2 fruit fly cellular contexts compared by ENCODE assay signal in the genomic region with DNA sequence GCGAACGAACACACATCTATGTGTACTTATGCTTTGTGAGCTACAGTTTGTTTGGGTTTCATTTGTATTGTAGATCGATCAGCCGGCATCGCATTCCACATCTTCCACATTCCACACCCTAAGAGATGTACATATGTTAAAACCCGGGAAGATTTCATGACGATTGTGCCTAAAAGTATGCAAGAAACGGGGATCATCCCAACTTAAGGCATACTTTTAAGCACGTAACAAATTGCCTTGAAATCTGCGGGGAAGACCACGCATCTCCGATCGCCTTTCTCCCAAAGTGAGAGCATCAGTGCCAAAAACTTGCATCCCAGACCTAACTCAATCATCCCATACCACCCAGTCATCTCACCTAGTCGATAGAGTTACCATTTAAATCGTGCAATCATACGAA.
TF ChIP-seq lines count a peak whose summit lies in the region.

No protein-coding gene starts in this region.

- no peak for TF ChIP-seq CTCF in whole organism, embryonic (GFP tag; optimal IDR thresholded peaks at IDR 0.05; lab: Kevin White, UChicago)

TF ChIP-seq in whole organism, embryonic, 481 proteins besides CTCF, POLR2A, EP300 and RAD21:
- TF ChIP-seq crol (GFP tag; IDR thresholded peaks at IDR 0.05; lab: Robert Waterston, UW) (no peak), CG9797 (GFP tag; optimal IDR thresholded peaks at IDR 0.05; lab: Kevin White, UChicago) (no peak), CG8290 (GFP tag; optimal IDR thresholded peaks at IDR 0.05; lab: Kevin White, UChicago) (peak; percentile 98), CG8290 (tag; optimal IDR thresholded peaks at IDR 0.05; lab: Kevin White, UChicago) (peak in 1 of 2 experiments; percentile 99), CG17612 (GFP tag; IDR thresholded peaks at IDR 0.05; lab: Robert Waterston, UW) (peak; percentile 98), CG15011 (GFP tag; optimal IDR thresholded peaks at IDR 0.05; lab: Kevin White, UChicago) (no peak), sens (GFP tag; lab: Kevin White, UChicago) (peak; percentile 37)

TF ChIP-seq in whole organism, prepupa, 60 proteins besides CTCF, POLR2A, EP300 and RAD21:
- peak; percentile 7 for TF ChIP-seq fkh (GFP tag; optimal IDR thresholded peaks at IDR 0.05; lab: Kevin White, UChicago)
- TF ChIP-seq Blimp-1 (GFP tag; optimal IDR thresholded peaks at IDR 0.05; lab: Kevin White, UChicago), result no peak
